Fruit fly (Drosophila melanogaster) whole organism, prepupa: ENCODE data around the gene CG17078.

Experiments used
- CG11294 ChIP-seq: fragments of 200-800 bp; sonication (Bioruptor generic); IDR thresholded peaks from 2 replicates; pipeline ENCODE4 v1.3.6; 2022; ENCODE audit warnings: missing biosample characterization, missing genetic modification characterization
- CG1621 ChIP-seq: fragments of 200-800 bp; sonication (Bioruptor generic); optimal IDR thresholded peaks from 3 replicates; lab custom pipeline; 2018; ENCODE audit warnings: missing biosample characterization, mild to moderate bottlenecking, missing genetic modification characterization
- CG3032 ChIP-seq: fragments of 200-800 bp; optimal IDR thresholded peaks from 2 replicates; lab custom pipeline; 2019; ENCODE audit warnings: missing biosample characterization, mild to moderate bottlenecking, missing genetic modification characterization, moderate library complexity
- CG31627 ChIP-seq: fragments of 200-800 bp; sonication (Bioruptor generic); optimal IDR thresholded peaks from 3 replicates; lab custom pipeline; 2016; ENCODE audit warnings: missing biosample characterization, missing genetic modification characterization
- CG3919 ChIP-seq: fragments of 200-800 bp; sonication (Bioruptor generic); optimal IDR thresholded peaks from 3 replicates; lab custom pipeline; 2016; ENCODE audit warnings: missing biosample characterization, missing genetic modification characterization
- CG4318 ChIP-seq: fragments of 200-800 bp; sonication (Bioruptor generic); optimal IDR thresholded peaks from 3 replicates; lab custom pipeline; 2017; ENCODE audit warnings: missing biosample characterization, mild to moderate bottlenecking, missing genetic modification characterization
- CG6276 ChIP-seq: fragments of 200-800 bp; sonication (Bioruptor generic); optimal IDR thresholded peaks from 2 replicates; lab custom pipeline; 2017; ENCODE audit warnings: missing biosample characterization, mild to moderate bottlenecking, missing genetic modification characterization
- CG6792 ChIP-seq: fragments of 200-800 bp; sonication (Bioruptor generic); optimal IDR thresholded peaks from 3 replicates; lab custom pipeline; 2016; ENCODE audit warnings: missing biosample characterization, missing genetic modification characterization
- CG6808 ChIP-seq: fragments of 200-800 bp; sonication (Bioruptor generic); optimal IDR thresholded peaks from 3 replicates; lab custom pipeline; 2017; ENCODE audit warnings: missing biosample characterization, missing genetic modification characterization, mild to moderate bottlenecking, moderate library complexity, missing genetic modification reagents
- CG7368 ChIP-seq: fragments of 200-800 bp; sonication (Bioruptor generic); optimal IDR thresholded peaks from 3 replicates; lab custom pipeline; 2016; ENCODE audit warnings: missing biosample characterization, missing genetic modification characterization
- CG8119 ChIP-seq: fragments of 200-800 bp; sonication (Bioruptor generic); IDR thresholded peaks from 3 replicates; pipeline ENCODE4 v1.3.6; 2022; ENCODE audit warnings: missing biosample characterization, missing genetic modification characterization
- CG8632 ChIP-seq: fragments of 200-800 bp; sonication (Bioruptor generic); optimal IDR thresholded peaks from 3 replicates; lab custom pipeline; 2016; ENCODE audit warnings: missing biosample characterization, missing genetic modification characterization
- CG9139 ChIP-seq: fragments of 200-800 bp; sonication (Bioruptor generic); optimal IDR thresholded peaks from 3 replicates; lab custom pipeline; 2017; ENCODE audit warnings: missing biosample characterization, mild to moderate bottlenecking, missing genetic modification characterization
- Eip75B ChIP-seq: fragments of 200-800 bp; sonication (Bioruptor generic); optimal IDR thresholded peaks from 3 replicates; lab custom pipeline; 2016; ENCODE audit warnings: missing biosample characterization, missing genetic modification characterization
- Eip78C ChIP-seq: fragments of 200-800 bp; sonication (Bioruptor generic); peaks from one replicate; lab custom pipeline; 2016; ENCODE audit warnings: missing biosample characterization, missing genetic modification characterization
- Eip93F ChIP-seq: fragments of 200-800 bp; sonication (Bioruptor generic); optimal IDR thresholded peaks from 2 replicates; lab custom pipeline; 2016; ENCODE audit warnings: missing biosample characterization, mild to moderate bottlenecking, missing genetic modification characterization
- Ets21C ChIP-seq: fragments of 200-800 bp; sonication (Bioruptor generic); optimal IDR thresholded peaks from 3 replicates; lab custom pipeline; 2016; ENCODE audit warnings: missing biosample characterization, missing genetic modification characterization
- Ets96B ChIP-seq: fragments of 200-800 bp; optimal IDR thresholded peaks from 2 replicates; lab custom pipeline; 2019; ENCODE audit warnings: missing biosample characterization, mild to moderate bottlenecking, missing genetic modification characterization, moderate library complexity
- Gug ChIP-seq: fragments of 200-800 bp; sonication (Bioruptor generic); IDR thresholded peaks from 2 replicates; pipeline ENCODE4 v1.3.6; 2022; ENCODE audit warnings: missing biosample characterization, missing genetic modification characterization
- Hr38 ChIP-seq: sonication (Bioruptor generic); optimal IDR thresholded peaks from 2 replicates; lab custom pipeline; 2016; ENCODE audit warnings: missing biosample characterization, missing genetic modification characterization
- Hr39 ChIP-seq: fragments of 200-800 bp; sonication (Bioruptor generic); optimal IDR thresholded peaks from 2 replicates; lab custom pipeline; 2016; ENCODE audit warnings: missing biosample characterization, missing genetic modification characterization
- Met ChIP-seq: fragments of 200-800 bp; sonication (Bioruptor generic); optimal IDR thresholded peaks from 3 replicates; lab custom pipeline; 2016; ENCODE audit warnings: missing biosample characterization, missing genetic modification characterization
- OdsH ChIP-seq: fragments of 200-800 bp; sonication (Bioruptor generic); optimal IDR thresholded peaks from 3 replicates; lab custom pipeline; 2016; ENCODE audit warnings: missing biosample characterization, missing genetic modification characterization
- Sox14 ChIP-seq: fragments of 200-800 bp; sonication (Bioruptor generic); optimal IDR thresholded peaks from 3 replicates; lab custom pipeline; 2016; ENCODE audit warnings: missing biosample characterization, missing genetic modification characterization
- Sox15 ChIP-seq: fragments of 200-800 bp; sonication (Bioruptor generic); optimal IDR thresholded peaks from 3 replicates; lab custom pipeline; 2016; ENCODE audit warnings: missing biosample characterization, missing genetic modification characterization
- achi ChIP-seq: fragments of 200-800 bp; sonication (Bioruptor generic); optimal IDR thresholded peaks from 3 replicates; lab custom pipeline; 2016; ENCODE audit warnings: missing biosample characterization, missing genetic modification characterization
- acj6 ChIP-seq: fragments of 200-800 bp; sonication (Bioruptor generic); optimal IDR thresholded peaks from 3 replicates; lab custom pipeline; 2016; ENCODE audit warnings: missing biosample characterization, missing genetic modification characterization
- cyc ChIP-seq: fragments of 200-800 bp; sonication (Bioruptor generic); optimal IDR thresholded peaks from 3 replicates; lab custom pipeline; 2016; ENCODE audit warnings: missing biosample characterization, missing genetic modification characterization
- dac ChIP-seq: fragments of 200-800 bp; sonication (Bioruptor generic); optimal IDR thresholded peaks from 2 replicates; lab custom pipeline; 2017; ENCODE audit warnings: missing biosample characterization, mild to moderate bottlenecking, missing genetic modification characterization
- dsx ChIP-seq: fragments of 200-800 bp; optimal IDR thresholded peaks from 3 replicates; lab custom pipeline; 2019; ENCODE audit warnings: missing biosample characterization, mild to moderate bottlenecking, missing genetic modification characterization, moderate library complexity; ENCODE audit not compliant: poor library complexity, severe bottlenecking
- esn ChIP-seq: fragments of 200-800 bp; sonication (Bioruptor generic); optimal IDR thresholded peaks from 2 replicates; lab custom pipeline; 2016; ENCODE audit warnings: missing biosample characterization, mild to moderate bottlenecking, missing genetic modification characterization, moderate library complexity
- fd85E ChIP-seq: fragments of 200-800 bp; sonication (Bioruptor generic); optimal IDR thresholded peaks from 3 replicates; lab custom pipeline; 2016; ENCODE audit warnings: missing biosample characterization, missing genetic modification characterization
- fkh ChIP-seq: fragments of 200-800 bp; sonication (Bioruptor generic); optimal IDR thresholded peaks from 3 replicates; lab custom pipeline; 2017; ENCODE audit warnings: missing biosample characterization, mild to moderate bottlenecking, missing genetic modification characterization, moderate library complexity
- lz ChIP-seq: fragments of 200-800 bp; sonication (Bioruptor generic); optimal IDR thresholded peaks from 3 replicates; lab custom pipeline; 2016; ENCODE audit warnings: missing biosample characterization, missing genetic modification characterization
- net ChIP-seq: fragments of 200-800 bp; sonication (Bioruptor generic); optimal IDR thresholded peaks from 3 replicates; lab custom pipeline; 2016; ENCODE audit warnings: missing biosample characterization, missing genetic modification characterization
- salr ChIP-seq, 2 experiments: fragments of 200-800 bp; sonication (Bioruptor generic); optimal IDR thresholded peaks; 3 replicates each; lab custom pipeline; 2016 to 2018; ENCODE audit warnings: missing biosample characterization in 2 of 2, missing genetic modification characterization in 2 of 2, mild to moderate bottlenecking in 1 of 2
- spab ChIP-seq: fragments of 200-800 bp; sonication (Bioruptor generic); optimal IDR thresholded peaks from 2 replicates; lab custom pipeline; 2017; ENCODE audit warnings: missing biosample characterization, mild to moderate bottlenecking, missing genetic modification characterization, missing genetic modification reagents
- svp ChIP-seq: fragments of 200-800 bp; sonication (Bioruptor generic); peaks from one replicate; lab custom pipeline; 2016; ENCODE audit warnings: missing biosample characterization, missing genetic modification characterization
- topi ChIP-seq: fragments of 200-800 bp; sonication (Bioruptor generic); optimal IDR thresholded peaks from 3 replicates; lab custom pipeline; 2016; ENCODE audit warnings: missing biosample characterization, missing genetic modification characterization

Gene CG17078

DNA sequence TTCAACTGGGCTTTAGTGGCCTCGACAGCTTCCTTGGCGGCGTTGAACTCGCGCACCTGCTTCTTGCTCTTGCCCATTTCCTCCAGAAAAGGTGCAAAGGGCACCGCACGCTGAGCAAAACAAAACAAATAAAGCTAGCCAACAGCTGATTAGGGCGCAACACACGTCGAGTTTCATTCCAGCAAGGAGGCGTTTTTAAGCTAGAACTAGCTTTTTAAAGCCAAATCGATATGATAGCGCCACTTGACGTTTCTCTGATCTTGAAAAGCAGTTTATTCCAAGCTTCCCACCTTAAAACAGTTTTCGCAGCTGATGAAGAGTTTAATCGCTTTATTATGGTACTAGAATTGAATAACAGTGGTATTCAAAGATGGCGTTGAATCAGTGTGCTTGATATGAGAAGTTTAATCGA, 5.0 kb upstream of the CG17078 start, which contains the start of gene CG11601 (continued):
- TF ChIP-seq fd85E (GFP tag; lab: Kevin White, UChicago) (no peak), achi (GFP tag; lab: Kevin White, UChicago) (no peak), CG1621 (tag; lab: Kevin White, UChicago) (peak; percentile 35), CG3919 (GFP tag; lab: Kevin White, UChicago) (no peak), Ets21C (no peak), CG6276 (GFP tag; lab: Kevin White, UChicago) (no peak), CG6808 (GFP tag; lab: Kevin White, UChicago) (no peak), CG11294 (no peak), Hr38 (GFP tag; lab: Kevin White, UChicago) (no peak), Eip93F (GFP tag; lab: Kevin White, UChicago) (no peak), Sox14 (peak; percentile 43), CG7368 (GFP tag; lab: Kevin White, UChicago) (no peak), Sox15 (GFP tag; lab: Kevin White, UChicago) (no peak), Gug (GFP tag; lab: Robert Waterston, UW) (no peak), Eip78C (GFP tag; lab: Kevin White, UChicago) (peak; percentile 69), salr (GFP tag; optimal IDR thresholded peaks at IDR 0.05; lab: Kevin White, UChicago) (peak in 1 of 2 experiments; percentile 7)
- TF ChIP-seq, all 60 proteins: peak for 21

- no peak for TF ChIP-seq CG3032 (tag; lab: Kevin White, UChicago)
- TF ChIP-seq fd85E (GFP tag; lab: Kevin White, UChicago) = no peak
- TF ChIP-seq fkh = peak; percentile 95
- no peak for TF ChIP-seq CG4318
- peak; percentile 10 for TF ChIP-seq lz (GFP tag; lab: Kevin White, UChicago)
- TF ChIP-seq CG8632 = no peak
- peak; percentile 35 for TF ChIP-seq esn (GFP tag; lab: Kevin White, UChicago)
- TF ChIP-seq CG31627 (GFP tag; lab: Kevin White, UChicago) = peak; percentile 47
- no peak for TF ChIP-seq Sox14
- TF ChIP-seq cyc (GFP tag; lab: Kevin White, UChicago) = peak; percentile 22
- no peak for TF ChIP-seq svp
- no peak for TF ChIP-seq Sox15 (GFP tag; lab: Kevin White, UChicago)
- no peak for TF ChIP-seq topi
- TF ChIP-seq Met (GFP tag; lab: Kevin White, UChicago) = no peak
- TF ChIP-seq OdsH = no peak
- no peak for TF ChIP-seq CG9139 (GFP tag; lab: Kevin White, UChicago)
- no peak for TF ChIP-seq Eip75B (GFP tag; lab: Kevin White, UChicago)
- no peak for TF ChIP-seq Eip78C (GFP tag; lab: Kevin White, UChicago)
Observed at dm6 chr2L:277122-277671, 837 bp downstream of the CG17078 start, which contains the start of gene smo. smo (plus strand) TSS chr2L:277582.

- TF ChIP-seq CG6792 = no peak
- TF ChIP-seq acj6 (GFP tag; lab: Kevin White, UChicago) = no peak
- TF ChIP-seq CG8119 (GFP tag; lab: Robert Waterston, UW) = no peak
- TF ChIP-seq CG31627 (GFP tag; lab: Kevin White, UChicago) = no peak
- peak; percentile 39 for TF ChIP-seq Ets96B (tag; lab: Kevin White, UChicago)
- no peak for TF ChIP-seq Gug (GFP tag; lab: Robert Waterston, UW)
- peak; percentile 19 for TF ChIP-seq esn (GFP tag; lab: Kevin White, UChicago)
- no peak for TF ChIP-seq Sox14
- TF ChIP-seq dsx (GFP tag; lab: Kevin White, UChicago) = peak; percentile 5
- peak; percentile 26 for TF ChIP-seq CG3032 (tag; lab: Kevin White, UChicago)
- no peak for TF ChIP-seq cyc (GFP tag; lab: Kevin White, UChicago)
- TF ChIP-seq Hr39 (GFP tag; lab: Kevin White, UChicago) = no peak
- TF ChIP-seq fkh = no peak
- TF ChIP-seq spab = no peak
- no peak for TF ChIP-seq net (GFP tag; lab: Kevin White, UChicago)
- no peak for TF ChIP-seq dac (GFP tag; lab: Kevin White, UChicago)
- TF ChIP-seq CG9139 (GFP tag; lab: Kevin White, UChicago) = no peak
- no peak for TF ChIP-seq Eip78C (GFP tag; lab: Kevin White, UChicago)
Observed at dm6 chr2L:273603-274002, 4.4 kb downstream of the CG17078 start, which contains the start of the genes mbm and CG11555. mbm (minus strand) TSS chr2L:273715. CG11555 (plus strand) TSS chr2L:273836.
